Worm (Caenorhabditis elegans) whole organism, L4/young adult: ENCODE results near the gene F42D1.4.

Experiments used
- W03F9.2 ChIP-seq: fragments of 150-350 bp; optimal IDR thresholded peaks from 2 replicates; lab custom pipeline; 2014; ENCODE audit warnings: missing biosample characterization, missing genetic modification characterization
- him-1 ChIP-seq: sonication (generic microtip); optimal IDR thresholded peaks from 2 replicates; lab custom pipeline; 2016; ENCODE audit warnings: missing genotype, missing genetic modification reagents, missing genetic modification characterization, missing compliant biosample characterization

ce11 chrX:14787557-14787932, 19.5 kb upstream of the F42D1.4 start:
- TF ChIP-seq W03F9.2 (tag; lab: Kevin White, UChicago), result no peak
- no peak for TF ChIP-seq him-1 (tag; lab: Kevin White, UChicago)
